Fruit fly (Drosophila melanogaster): Measurements from ENCODE around the gene CG33272.

CG33272 gene

DNA sequence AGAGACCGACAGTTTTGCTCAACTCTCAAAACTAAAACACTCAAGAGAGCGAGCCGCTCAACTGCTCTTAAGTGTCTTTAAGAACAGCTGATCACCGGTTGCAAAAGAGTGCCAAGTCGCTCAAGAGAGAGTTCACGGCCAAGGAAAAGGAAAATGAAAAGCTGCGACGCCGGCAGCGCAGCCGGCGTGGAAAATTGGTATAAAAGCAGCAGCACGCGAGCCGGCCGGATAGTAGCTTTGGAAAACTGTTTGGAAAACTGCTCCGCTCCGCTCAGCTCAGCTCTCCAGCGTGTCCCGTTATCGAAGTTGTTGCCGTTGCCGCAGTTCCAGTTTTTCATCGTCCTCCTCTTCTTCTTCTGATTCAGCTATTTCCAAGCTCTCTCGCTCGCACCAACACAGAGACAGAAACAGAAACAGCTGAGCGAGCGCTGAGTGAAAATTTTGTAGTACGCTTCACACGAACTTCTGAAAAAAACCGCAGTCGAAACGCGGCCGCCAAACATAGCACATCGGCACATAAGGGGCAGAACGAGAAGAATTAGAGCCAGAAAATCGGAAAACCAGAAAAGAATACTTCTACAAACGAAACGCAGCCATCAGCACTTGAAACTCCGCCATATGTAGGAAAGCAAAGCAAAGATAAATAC is 22.9 kb downstream of the CG33272 start, which contains the start of gene chrb (continued):
- TF ChIP-seq Dbx (GFP tag; IDR thresholded peaks at IDR 0.05) (peak; percentile 65; the same call in 2 of the 3 replicates), kah (GFP tag; optimal IDR thresholded peaks at IDR 0.05) (peak; percentile 62), CG31365 (tag; optimal IDR thresholded peaks at IDR 0.05) (peak; percentile 2), MTF-1 (GFP tag; optimal IDR thresholded peaks at IDR 0.05; ENCODE audit: borderline replicate concordance) (peak; percentile 52), eyg (GFP tag; optimal IDR thresholded peaks at IDR 0.05) (no peak), CG12391 (tag; optimal IDR thresholded peaks at IDR 0.05) (peak; percentile 36), Doc2 (GFP tag; IDR thresholded peaks at IDR 0.05) (no peak), CG3847 (GFP tag; IDR thresholded peaks at IDR 0.05) (no peak), CG8359 (GFP tag; optimal IDR thresholded peaks at IDR 0.05; ENCODE audit: borderline replicate concordance) (peak; percentile 43), CG9727 (GFP tag; optimal IDR thresholded peaks at IDR 0.05) (peak; percentile 50), Pdp1 (GFP tag; optimal IDR thresholded peaks at IDR 0.05) (peak in 1 of 2 experiments; percentile 52), CG7556 (GFP tag; optimal IDR thresholded peaks at IDR 0.05) (no peak), en (GFP tag; optimal IDR thresholded peaks at IDR 0.05) (no peak), bcd (GFP tag; optimal IDR thresholded peaks at IDR 0.05) (peak; percentile 3), CG11504 (tag; optimal IDR thresholded peaks at IDR 0.05) (peak; percentile 60), Six4 (GFP tag; optimal IDR thresholded peaks at IDR 0.05) (peak; percentile 40), Drgx (GFP tag; IDR thresholded peaks at IDR 0.05) (peak; percentile 71), CG5180 (GFP tag; optimal IDR thresholded peaks at IDR 0.05) (peak; percentile 63), da (GFP tag; optimal IDR thresholded peaks at IDR 0.05) (peak; percentile 19), Dip3 (GFP tag; optimal IDR thresholded peaks at IDR 0.05) (no peak), Awh (GFP tag; IDR thresholded peaks at IDR 0.05) (peak; percentile 75), pita (GFP tag; optimal IDR thresholded peaks at IDR 0.05) (no peak), klu (GFP tag; IDR thresholded peaks at IDR 0.05) (no peak), Ada2b (GFP tag; IDR thresholded peaks at IDR 0.05) (no peak), Sox100B (GFP tag; optimal IDR thresholded peaks at IDR 0.05) (no peak), caup (GFP tag; optimal IDR thresholded peaks at IDR 0.05; ENCODE audit: severe bottlenecking) (peak; percentile 65), bigmax (GFP tag; optimal IDR thresholded peaks at IDR 0.05) (peak; percentile 39), CG11723 (GFP tag; optimal IDR thresholded peaks at IDR 0.05) (peak; percentile 46), br (optimal IDR thresholded peaks at IDR 0.05) (no peak), tap (tag; optimal IDR thresholded peaks at IDR 0.05) (no peak), Eip74EF (GFP tag; optimal IDR thresholded peaks at IDR 0.05) (peak in 1 of 2 experiments; percentile 52), ssp (GFP tag; IDR thresholded peaks at IDR 0.05) (no peak), CTCF (GFP tag; optimal IDR thresholded peaks at IDR 0.05) (peak; percentile 37), CG8290 (GFP tag; optimal IDR thresholded peaks at IDR 0.05) (peak; percentile 4), CG8290 (tag; optimal IDR thresholded peaks at IDR 0.05) (peak in 1 of 2 experiments; percentile 61), H15 (GFP tag; IDR thresholded peaks at IDR 0.05) (0 out of 3 replicates have a peak, but pooled peaks have one; percentile 17), sob (GFP tag; IDR thresholded peaks at IDR 0.05) (peak; percentile 42; the same call in 1 of the 2 replicates), twi (tag; optimal IDR thresholded peaks at IDR 0.05) (peak; percentile 52), CG11456 (GFP tag; IDR thresholded peaks at IDR 0.05) (no peak), CG11398 (GFP tag; optimal IDR thresholded peaks at IDR 0.05) (peak; percentile 43), bab2 (GFP tag; optimal IDR thresholded peaks at IDR 0.05) (peak; percentile 17), pfk (GFP tag; optimal IDR thresholded peaks at IDR 0.05) (peak; percentile 72), ERR (GFP tag; optimal IDR thresholded peaks at IDR 0.05) (no peak), CG3726 (GFP tag; IDR thresholded peaks at IDR 0.05) (0 out of 3 replicates have a peak, but pooled peaks have one; percentile 30), CG8765 (GFP tag; IDR thresholded peaks at IDR 0.05) (no peak), CG6175 (GFP tag; IDR thresholded peaks at IDR 0.05) (0 out of 3 replicates have a peak, but pooled peaks have one; percentile 13), CHES-1-like (GFP tag; optimal IDR thresholded peaks at IDR 0.05) (peak; percentile 73), unpg (GFP tag; optimal IDR thresholded peaks at IDR 0.05) (peak; percentile 31), CG15011 (GFP tag; optimal IDR thresholded peaks at IDR 0.05) (no peak), ci (GFP tag; IDR thresholded peaks at IDR 0.05) (peak; percentile 86), C15 (GFP tag; IDR thresholded peaks at IDR 0.05) (no peak)
